Worm (Caenorhabditis elegans) whole organism, L4 larva: ENCODE results near the gene hrg-4.

Experiments
- D1046.2 ChIP-seq: fragments of 200-800 bp; sonication (Bioruptor generic); IDR thresholded peaks from 2 replicates; pipeline ENCODE4 v1.3.6; 2022; ENCODE audit warnings: missing genetic modification characterization, missing compliant biosample characterization
- F10B5.3 ChIP-seq: sonication (generic microtip); optimal IDR thresholded peaks from 2 replicates; lab custom pipeline; 2016; ENCODE audit warnings: mild to moderate bottlenecking, missing genetic modification characterization, missing compliant biosample characterization
- F37D6.2 ChIP-seq: sonication (generic microtip); optimal IDR thresholded peaks from 2 replicates; lab custom pipeline; 2016; ENCODE audit warnings: mild to moderate bottlenecking, missing genetic modification characterization, missing compliant biosample characterization
- F44E2.7 ChIP-seq: fragments of 200-800 bp; sonication (Bioruptor generic); IDR thresholded peaks from 2 replicates; pipeline ENCODE4 v2.1.2; 2022; ENCODE audit warnings: missing genetic modification characterization, missing compliant biosample characterization
- R02D3.7 ChIP-seq: fragments of 150-350 bp; sonication (generic microtip); optimal IDR thresholded peaks from 3 replicates; lab custom pipeline; 2014; ENCODE audit warnings: missing biosample characterization, missing genetic modification characterization
- T26A8.4 ChIP-seq: fragments of 200-800 bp; sonication (Bioruptor generic); IDR thresholded peaks from 2 replicates; pipeline ENCODE4 v1.3.6; 2022; ENCODE audit warnings: missing genetic modification characterization, missing compliant biosample characterization
- Y105C5A.15 ChIP-seq: fragments of 200-800 bp; sonication (Bioruptor generic); IDR thresholded peaks from 2 replicates; pipeline ENCODE4 v1.3.6; 2022; ENCODE audit warnings: missing genetic modification characterization, missing compliant biosample characterization
- Y48G9A.11 ChIP-seq: fragments of 200-800 bp; sonication (Bioruptor generic); IDR thresholded peaks from 2 replicates; pipeline ENCODE4 v1.3.6; 2022; ENCODE audit warnings: missing genetic modification reagents, missing genetic modification characterization, missing compliant biosample characterization
- Y5F2A.4 ChIP-seq: fragments of 200-800 bp; sonication (Bioruptor generic); optimal IDR thresholded peaks from 2 replicates; lab custom pipeline; 2018; ENCODE audit warnings: mild to moderate bottlenecking, missing genetic modification characterization, missing compliant biosample characterization
- Y75B8A.6 ChIP-seq: fragments of 200-800 bp; sonication (Bioruptor generic); IDR thresholded peaks from 2 replicates; pipeline ENCODE4 v1.3.6; 2022; ENCODE audit warnings: missing genetic modification reagents, missing genetic modification characterization, missing compliant biosample characterization
- ZK337.2 ChIP-seq: fragments of 200-800 bp; sonication (Bioruptor generic); IDR thresholded peaks from 2 replicates; pipeline ENCODE4 v1.3.6; 2022; ENCODE audit warnings: missing genetic modification reagents, missing genetic modification characterization, missing compliant biosample characterization
- ZK546.5 ChIP-seq, 2 experiments: sonication (generic microtip); optimal IDR thresholded peaks; 2 replicates each; lab custom pipeline; 2017; ENCODE audit warnings: missing biosample characterization in 2 of 2, missing genetic modification characterization in 2 of 2
- aha-1 ChIP-seq: fragments of 150-350 bp; peaks from one replicate; lab custom pipeline; 2014; ENCODE audit warnings: missing biosample characterization, missing genetic modification characterization
- aly-2 ChIP-seq: sonication (generic microtip); optimal IDR thresholded peaks from 2 replicates; lab custom pipeline; 2018; ENCODE audit warnings: missing biosample characterization, missing genetic modification characterization
- attf-4 ChIP-seq: sonication (generic microtip); optimal IDR thresholded peaks from 3 replicates; lab custom pipeline; 2017; ENCODE audit warnings: missing biosample characterization, missing genetic modification characterization
- ceh-20 ChIP-seq: fragments of 200-800 bp; sonication (Bioruptor generic); IDR thresholded peaks from 2 replicates; pipeline ENCODE4 v1.3.6; 2022; ENCODE audit warnings: missing genetic modification reagents, missing genetic modification characterization, missing compliant biosample characterization
- ceh-28 ChIP-seq: fragments of 150-350 bp; optimal IDR thresholded peaks from 2 replicates; lab custom pipeline; 2014; ENCODE audit warnings: missing biosample characterization, missing genetic modification reagents, missing genetic modification characterization
- ceh-82 ChIP-seq: sonication (generic microtip); optimal IDR thresholded peaks from 2 replicates; lab custom pipeline; 2017; ENCODE audit warnings: missing biosample characterization, missing genetic modification characterization
- daf-8 ChIP-seq: fragments of 200-800 bp; sonication (Bioruptor generic); IDR thresholded peaks from 2 replicates; pipeline ENCODE4 v1.3.6; 2022; ENCODE audit warnings: missing genetic modification characterization, missing compliant biosample characterization
- dmd-8 ChIP-seq: fragments of 200-800 bp; sonication (Bioruptor generic); IDR thresholded peaks from 2 replicates; pipeline ENCODE4 v1.3.6; 2022; ENCODE audit warnings: missing genetic modification characterization, missing compliant biosample characterization
- dmd-9 ChIP-seq: fragments of 200-800 bp; sonication (Bioruptor generic); IDR thresholded peaks from 2 replicates; pipeline ENCODE4 v1.3.6; 2022; ENCODE audit warnings: missing genetic modification reagents, missing genetic modification characterization, missing compliant biosample characterization
- dve-1 ChIP-seq: sonication (generic microtip); optimal IDR thresholded peaks from 2 replicates; lab custom pipeline; 2017; ENCODE audit warnings: antibody characterized with exemption, mild to moderate bottlenecking, missing genetic modification characterization, missing compliant biosample characterization; ENCODE audit not compliant: insufficient read depth
- egl-43 ChIP-seq: fragments of 200-800 bp; sonication (Bioruptor generic); IDR thresholded peaks from 2 replicates; pipeline ENCODE4 v1.3.6; 2022; ENCODE audit warnings: missing genetic modification reagents, missing genetic modification characterization, missing compliant biosample characterization
- hlh-11 ChIP-seq: fragments of 200-800 bp; sonication (Bioruptor generic); optimal IDR thresholded peaks from 2 replicates; lab custom pipeline; 2018; ENCODE audit warnings: mild to moderate bottlenecking, missing genetic modification characterization, missing compliant biosample characterization
- hmg-1.1 ChIP-seq: fragments of 200-800 bp; sonication (Bioruptor generic); IDR thresholded peaks from 2 replicates; pipeline ENCODE4 v1.3.6; 2022; ENCODE audit warnings: missing genetic modification reagents, missing genetic modification characterization, missing compliant biosample characterization
- lin-15B ChIP-seq: fragments of 150-350 bp; sonication (generic microtip); optimal IDR thresholded peaks from 3 replicates; lab custom pipeline; 2014; ENCODE audit warnings: missing biosample characterization, missing genetic modification characterization
- lin-29 ChIP-seq: fragments of 200-800 bp; sonication (Bioruptor generic); IDR thresholded peaks from 2 replicates; pipeline ENCODE4 v1.3.6; 2022; ENCODE audit warnings: missing genetic modification reagents, missing genetic modification characterization, missing compliant biosample characterization
- lsy-2 ChIP-seq, 2 experiments: fragments of 150-350 bp in 1 of 2; sonication (generic microtip) in 1 of 2; optimal IDR thresholded peaks; 2 replicates each; lab custom pipeline; 2014 to 2017; ENCODE audit warnings: missing biosample characterization in 2 of 2, missing genetic modification characterization in 2 of 2
- madf-9 ChIP-seq: fragments of 200-800 bp; sonication (Bioruptor generic); conservative IDR thresholded peaks from 2 replicates; pipeline ENCODE4 v1.3.6; 2022; ENCODE audit warnings: missing genetic modification reagents, missing genetic modification characterization, missing compliant biosample characterization
- mdl-1 ChIP-seq, 2 experiments: fragments of 150-350 bp in 1 of 2; sonication (generic microtip) in 1 of 2; optimal IDR thresholded peaks; 2 replicates each; lab custom pipeline; 2014 to 2017; ENCODE audit warnings: missing biosample characterization in 2 of 2, missing genetic modification characterization in 2 of 2
- mdt-29 ChIP-seq: fragments of 200-800 bp; sonication (Bioruptor generic); IDR thresholded peaks from 2 replicates; pipeline ENCODE4 v1.3.6; 2022; ENCODE audit warnings: missing genetic modification reagents, missing genetic modification characterization, missing compliant biosample characterization
- nhr-11 ChIP-seq: fragments of 150-350 bp; optimal IDR thresholded peaks from 2 replicates; lab custom pipeline; 2014; ENCODE audit warnings: missing biosample characterization, missing genetic modification characterization
- nhr-111 ChIP-seq: fragments of 200-800 bp; sonication (Bioruptor generic); optimal IDR thresholded peaks from 2 replicates; lab custom pipeline; 2018; ENCODE audit warnings: mild to moderate bottlenecking, missing genetic modification characterization, missing compliant biosample characterization
- nhr-25 ChIP-seq: sonication (generic microtip); optimal IDR thresholded peaks from 2 replicates; lab custom pipeline; 2017; ENCODE audit warnings: missing genetic modification characterization, mild to moderate bottlenecking, missing compliant biosample characterization, antibody characterized with exemption, moderate library complexity, borderline replicate concordance; ENCODE audit not compliant: insufficient read depth
- nhr-28 ChIP-seq: fragments of 150-350 bp; optimal IDR thresholded peaks from 2 replicates; lab custom pipeline; 2014; ENCODE audit warnings: missing biosample characterization, missing genetic modification characterization
- nhr-42 ChIP-seq: fragments of 200-800 bp; sonication (Bioruptor generic); IDR thresholded peaks from 2 replicates; pipeline ENCODE4 v1.3.6; 2022; ENCODE audit warnings: missing genetic modification characterization, missing compliant biosample characterization
- nhr-6 ChIP-seq: fragments of 150-350 bp; optimal IDR thresholded peaks from 2 replicates; lab custom pipeline; 2014; ENCODE audit warnings: missing biosample characterization, missing genetic modification characterization
- pha-4 ChIP-seq, 2 experiments: fragments of 150-350 bp in 1 of 2; fragments of 200-800 bp in 1 of 2; sonication (Bioruptor generic) in 1 of 2; IDR thresholded peaks in 1 of 2; optimal IDR thresholded peaks in 1 of 2; 2 replicates each; pipeline versions ENCODE4 v1.3.6 to Lab custom; 2014 to 2022; ENCODE audit warnings: missing genetic modification characterization in 2 of 2, missing genetic modification reagents in 2 of 2, missing biosample characterization in 1 of 2, missing compliant biosample characterization in 1 of 2
- php-3 ChIP-seq: fragments of 200-800 bp; sonication (Bioruptor generic); IDR thresholded peaks from 2 replicates; pipeline ENCODE4 v1.3.6; 2022; ENCODE audit warnings: missing genetic modification reagents, missing genetic modification characterization, missing compliant biosample characterization
- pqm-1 ChIP-seq: sonication (generic microtip); optimal IDR thresholded peaks from 2 replicates; lab custom pipeline; 2017; ENCODE audit warnings: missing biosample characterization, missing genetic modification characterization
- rbr-2 ChIP-seq: sonication (generic microtip); optimal IDR thresholded peaks from 2 replicates; lab custom pipeline; 2016; ENCODE audit warnings: missing genotype, missing genetic modification characterization, missing compliant biosample characterization
- saeg-2 ChIP-seq: fragments of 200-800 bp; sonication (Bioruptor generic); IDR thresholded peaks from 2 replicates; pipeline ENCODE4 v1.3.6; 2022; ENCODE audit warnings: missing genetic modification reagents, missing genetic modification characterization, missing compliant biosample characterization
- sdz-12 ChIP-seq: fragments of 200-800 bp; sonication (Bioruptor generic); optimal IDR thresholded peaks from 2 replicates; lab custom pipeline; 2018; ENCODE audit warnings: mild to moderate bottlenecking, missing genetic modification characterization, missing compliant biosample characterization
- snpc-1.2 ChIP-seq: fragments of 200-800 bp; sonication (Bioruptor generic); IDR thresholded peaks from 2 replicates; pipeline ENCODE4 v1.3.6; 2022; ENCODE audit warnings: missing genetic modification reagents, missing genetic modification characterization, missing compliant biosample characterization
- spr-1 ChIP-seq: sonication (generic microtip); optimal IDR thresholded peaks from 2 replicates; lab custom pipeline; 2016; ENCODE audit warnings: mild to moderate bottlenecking, missing genetic modification characterization, missing compliant biosample characterization
- tag-97 ChIP-seq: fragments of 200-800 bp; sonication (Bioruptor generic); IDR thresholded peaks from 2 replicates; pipeline ENCODE4 v1.3.6; 2022; ENCODE audit warnings: missing genetic modification characterization, missing compliant biosample characterization
- unc-39 ChIP-seq: sonication (generic microtip); optimal IDR thresholded peaks from 2 replicates; lab custom pipeline; 2017; ENCODE audit warnings: missing biosample characterization, missing genetic modification characterization
- vab-7 ChIP-seq: fragments of 200-800 bp; sonication (Bioruptor generic); IDR thresholded peaks from 2 replicates; pipeline ENCODE4 v1.3.6; 2022; ENCODE audit warnings: missing genetic modification reagents, missing genetic modification characterization, missing compliant biosample characterization
- zag-1 ChIP-seq: fragments of 150-350 bp; optimal IDR thresholded peaks from 2 replicates; lab custom pipeline; 2014; ENCODE audit warnings: missing biosample characterization, missing genetic modification characterization
- zfp-2 ChIP-seq: sonication (generic microtip); optimal IDR thresholded peaks from 2 replicates; lab custom pipeline; 2016; ENCODE audit warnings: mild to moderate bottlenecking, missing genetic modification characterization, missing compliant biosample characterization
- zip-11 ChIP-seq: fragments of 200-800 bp; sonication (Bioruptor generic); IDR thresholded peaks from 2 replicates; pipeline ENCODE4 v1.3.6; 2022; ENCODE audit warnings: missing genetic modification characterization, missing compliant biosample characterization
- ztf-7 ChIP-seq: fragments of 150-350 bp; optimal IDR thresholded peaks from 2 replicates; lab custom pipeline; 2014; ENCODE audit warnings: missing biosample characterization, missing genetic modification characterization

hrg-4 gene

DNA sequence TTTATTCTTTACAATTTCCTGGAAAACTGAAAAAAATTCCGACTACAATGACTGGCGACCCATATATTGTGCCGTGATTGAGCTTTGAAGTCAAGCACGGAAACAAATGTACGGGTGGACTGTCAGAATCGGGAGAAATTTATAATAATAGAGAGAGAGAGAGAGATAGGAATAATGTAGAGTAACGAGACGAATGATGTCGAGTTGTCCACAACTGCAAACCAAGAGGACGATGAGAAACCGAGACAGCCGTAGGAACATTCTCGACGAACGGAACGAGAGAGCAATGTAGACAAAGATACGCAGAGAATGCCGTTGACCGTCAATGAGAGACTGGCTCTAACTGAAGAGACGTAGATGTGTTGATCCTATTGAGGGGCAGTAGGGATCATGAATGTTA, 3.2 kb downstream of the hrg-4 start:
- TF ChIP-seq mdt-29 (GFP tag; lab: Robert Waterston, UW) (0 out of 2 replicates have a peak, but pooled peaks have one; percentile 16), zfp-2 (tag; lab: Kevin White, UChicago) (no peak), zag-1 (tag; lab: Kevin White, UChicago) (peak; percentile 52), ceh-20 (GFP tag; lab: Robert Waterston, UW) (no peak), hlh-11 (peak; percentile 94), saeg-2 (GFP tag; lab: Robert Waterston, UW) (no peak), F44E2.7 (GFP tag; lab: Robert Waterston, UW) (no peak), nhr-28 (tag; lab: Kevin White, UChicago) (peak; percentile 89), sdz-12 (no peak), Y5F2A.4 (GFP tag; lab: Kevin White, UChicago) (no peak), lsy-2 (tag; optimal IDR thresholded peaks at IDR 0.05; lab: Kevin White, UChicago) (peak; percentile 61 to 90), T26A8.4 (GFP tag; lab: Robert Waterston, UW) (peak; percentile 74), ZK337.2 (GFP tag; lab: Robert Waterston, UW) (no peak), nhr-25 (peak; percentile 75), D1046.2 (GFP tag; lab: Robert Waterston, UW) (no peak), F10B5.3 (no peak), R02D3.7 (tag; lab: Kevin White, UChicago) (no peak), lin-29 (no peak), snpc-1.2 (GFP tag; lab: Robert Waterston, UW) (no peak), dve-1 (tag; lab: Kevin White, UChicago) (peak; percentile 97), hmg-1.1 (peak; percentile 71), aha-1 (tag; lab: Kevin White, UChicago) (peak; percentile 98), tag-97 (GFP tag; lab: Robert Waterston, UW) (no peak), rbr-2 (tag; lab: Kevin White, UChicago) (peak; percentile 82), ztf-7 (tag; lab: Kevin White, UChicago) (peak; percentile 32), lin-15B (tag; lab: Kevin White, UChicago) (no peak), pqm-1 (tag; lab: Kevin White, UChicago) (peak; percentile 41), aly-2 (tag; lab: Kevin White, UChicago) (no peak), madf-9 (GFP tag; lab: Robert Waterston, UW) (no peak), zip-11 (GFP tag; lab: Robert Waterston, UW) (no peak), dmd-9 (no peak), php-3 (GFP tag; lab: Robert Waterston, UW) (0 out of 2 replicates have a peak, but pooled peaks have one; percentile 38), attf-4 (tag; lab: Kevin White, UChicago) (no peak), Y105C5A.15 (GFP tag; lab: Robert Waterston, UW) (no peak), nhr-11 (peak; percentile 91), unc-39 (tag; lab: Kevin White, UChicago) (no peak), ZK546.5 (tag; optimal IDR thresholded peaks at IDR 0.05; lab: Kevin White, UChicago) (peak in 1 of 2 experiments; percentile 34), Y75B8A.6 (no peak), vab-7 (GFP tag; lab: Robert Waterston, UW) (no peak), nhr-111 (no peak), mdl-1 (tag; optimal IDR thresholded peaks at IDR 0.05; lab: Kevin White, UChicago) (peak in 1 of 2 experiments; percentile 74), egl-43 (GFP tag; lab: Robert Waterston, UW) (no peak), nhr-42 (GFP tag; lab: Robert Waterston, UW) (no peak; the same call in 1 of the 2 replicates), F37D6.2 (peak; percentile 46), pha-4 (GFP tag; IDR thresholded peaks at IDR 0.05; lab: Robert Waterston, UW) (peak; percentile 46; the same call in 1 of the 2 replicates), pha-4 (tag; optimal IDR thresholded peaks at IDR 0.05; lab: Kevin White, UChicago) (peak; percentile 72), daf-8 (GFP tag; lab: Robert Waterston, UW) (no peak), ceh-82 (no peak), spr-1 (peak; percentile 69), dmd-8 (GFP tag; lab: Robert Waterston, UW) (no peak), nhr-6 (tag; lab: Kevin White, UChicago) (peak; percentile 91), Y48G9A.11 (GFP tag; lab: Robert Waterston, UW) (no peak), ceh-28 (no peak)
